Worm (Caenorhabditis elegans) whole organism, L4 larva: ENCODE results near the gene pitr-4.

Source experiments
- D1046.2 ChIP-seq: fragments of 200-800 bp; sonication (Bioruptor generic); IDR thresholded peaks from 2 replicates; pipeline ENCODE4 v1.3.6; 2022; ENCODE audit warnings: missing genetic modification characterization, missing compliant biosample characterization
- F26F4.8 ChIP-seq: fragments of 200-800 bp; sonication (Bioruptor generic); conservative IDR thresholded peaks from 2 replicates; pipeline ENCODE4 v1.3.6; 2022; ENCODE audit warnings: missing genetic modification characterization, missing compliant biosample characterization
- Y5F2A.4 ChIP-seq: fragments of 200-800 bp; sonication (Bioruptor generic); optimal IDR thresholded peaks from 2 replicates; lab custom pipeline; 2018; ENCODE audit warnings: mild to moderate bottlenecking, missing genetic modification characterization, missing compliant biosample characterization
- Y75B8A.6 ChIP-seq: fragments of 200-800 bp; sonication (Bioruptor generic); IDR thresholded peaks from 2 replicates; pipeline ENCODE4 v1.3.6; 2022; ENCODE audit warnings: missing genetic modification reagents, missing genetic modification characterization, missing compliant biosample characterization
- ZK546.5 ChIP-seq, 2 experiments: sonication (generic microtip); optimal IDR thresholded peaks; 2 replicates each; lab custom pipeline; 2017; ENCODE audit warnings: missing biosample characterization in 2 of 2, missing genetic modification characterization in 2 of 2
- ceh-20 ChIP-seq: fragments of 200-800 bp; sonication (Bioruptor generic); IDR thresholded peaks from 2 replicates; pipeline ENCODE4 v1.3.6; 2022; ENCODE audit warnings: missing genetic modification reagents, missing genetic modification characterization, missing compliant biosample characterization
- ceh-44 ChIP-seq: fragments of 200-800 bp; sonication (Bioruptor generic); IDR thresholded peaks from 2 replicates; pipeline ENCODE4 v1.3.6; 2022; ENCODE audit warnings: missing genetic modification reagents, missing genetic modification characterization, missing compliant biosample characterization
- ceh-82 ChIP-seq: sonication (generic microtip); optimal IDR thresholded peaks from 2 replicates; lab custom pipeline; 2017; ENCODE audit warnings: missing biosample characterization, missing genetic modification characterization
- ces-1 ChIP-seq: fragments of 150-350 bp; sonication (generic microtip); optimal IDR thresholded peaks from 4 replicates; lab custom pipeline; 2014; ENCODE audit warnings: missing biosample characterization, missing genetic modification reagents, missing genetic modification characterization
- cey-2 ChIP-seq: sonication (generic microtip); optimal IDR thresholded peaks from 3 replicates; lab custom pipeline; 2017; ENCODE audit warnings: missing genetic modification characterization, mild to moderate bottlenecking, missing compliant biosample characterization, antibody characterized with exemption, borderline replicate concordance; ENCODE audit not compliant: insufficient read depth
- ctbp-1 ChIP-seq: fragments of 200-800 bp; sonication (Bioruptor generic); IDR thresholded peaks from 2 replicates; pipeline ENCODE4 v1.3.6; 2022; ENCODE audit warnings: missing genetic modification reagents, missing genetic modification characterization, missing compliant biosample characterization
- daf-12 ChIP-seq: fragments of 150-350 bp; optimal IDR thresholded peaks from 2 replicates; lab custom pipeline; 2014; ENCODE audit warnings: missing biosample characterization, missing genetic modification reagents, missing genetic modification characterization
- daf-16 ChIP-seq, 3 experiments: sonication (generic microtip); optimal IDR thresholded peaks; 2 replicates each; lab custom pipeline; 2016 to 2017; ENCODE audit warnings: missing genetic modification characterization in 3 of 3, missing genetic modification reagents in 3 of 3, mild to moderate bottlenecking in 2 of 3, missing compliant biosample characterization in 2 of 3, missing biosample characterization in 1 of 3, moderate library complexity in 1 of 3
- daf-19 ChIP-seq: fragments of 200-800 bp; sonication (Bioruptor generic); conservative IDR thresholded peaks from 2 replicates; pipeline ENCODE4 v1.3.6; 2022; ENCODE audit warnings: missing genetic modification characterization, missing compliant biosample characterization
- dmd-6 ChIP-seq: fragments of 200-800 bp; sonication (Bioruptor generic); IDR thresholded peaks from 2 replicates; pipeline ENCODE4 v1.3.6; 2022; ENCODE audit warnings: missing genetic modification reagents, missing genetic modification characterization, missing compliant biosample characterization
- dpl-1 ChIP-seq: fragments of 150-350 bp; optimal IDR thresholded peaks from 2 replicates; lab custom pipeline; 2014; ENCODE audit warnings: missing biosample characterization, missing genetic modification reagents, missing genetic modification characterization
- dve-1 ChIP-seq: sonication (generic microtip); optimal IDR thresholded peaks from 2 replicates; lab custom pipeline; 2017; ENCODE audit warnings: antibody characterized with exemption, mild to moderate bottlenecking, missing genetic modification characterization, missing compliant biosample characterization; ENCODE audit not compliant: insufficient read depth
- egl-27 ChIP-seq: sonication (generic microtip); optimal IDR thresholded peaks from 3 replicates; lab custom pipeline; 2017; ENCODE audit warnings: missing biosample characterization, missing genetic modification reagents, missing genetic modification characterization
- gei-8 ChIP-seq: fragments of 200-800 bp; sonication (Bioruptor generic); optimal IDR thresholded peaks from 2 replicates; lab custom pipeline; 2018; ENCODE audit warnings: mild to moderate bottlenecking, missing genetic modification characterization, missing compliant biosample characterization
- hlh-11 ChIP-seq: fragments of 200-800 bp; sonication (Bioruptor generic); optimal IDR thresholded peaks from 2 replicates; lab custom pipeline; 2018; ENCODE audit warnings: mild to moderate bottlenecking, missing genetic modification characterization, missing compliant biosample characterization
- hlh-30 ChIP-seq: sonication (generic microtip); optimal IDR thresholded peaks from 2 replicates; lab custom pipeline; 2017; ENCODE audit warnings: antibody characterized with exemption, mild to moderate bottlenecking, missing genetic modification characterization, missing compliant biosample characterization; ENCODE audit not compliant: insufficient read depth
- lim-7 ChIP-seq: fragments of 200-800 bp; sonication (Bioruptor generic); IDR thresholded peaks from 2 replicates; pipeline ENCODE4 v1.3.6; 2022; ENCODE audit warnings: missing genetic modification characterization, missing compliant biosample characterization
- lin-1 ChIP-seq: fragments of 200-800 bp; sonication (Bioruptor generic); IDR thresholded peaks from 2 replicates; pipeline ENCODE4 v1.3.6; 2022; ENCODE audit warnings: missing genetic modification reagents, missing genetic modification characterization, missing compliant biosample characterization
- lin-13 ChIP-seq: fragments of 150-350 bp; optimal IDR thresholded peaks from 2 replicates; lab custom pipeline; 2014; ENCODE audit warnings: missing biosample characterization, missing genetic modification reagents, missing genetic modification characterization
- lin-15B ChIP-seq: fragments of 150-350 bp; sonication (generic microtip); optimal IDR thresholded peaks from 3 replicates; lab custom pipeline; 2014; ENCODE audit warnings: missing biosample characterization, missing genetic modification characterization
- lsy-2 ChIP-seq, 2 experiments: fragments of 150-350 bp in 1 of 2; sonication (generic microtip) in 1 of 2; optimal IDR thresholded peaks; 2 replicates each; lab custom pipeline; 2014 to 2017; ENCODE audit warnings: missing biosample characterization in 2 of 2, missing genetic modification characterization in 2 of 2
- madf-5 ChIP-seq, 2 experiments: fragments of 200-800 bp; sonication (Bioruptor generic); IDR thresholded peaks; 2 replicates each; pipeline ENCODE4 v1.3.6; 2022; ENCODE audit warnings: missing compliant biosample characterization in 2 of 2, missing genetic modification characterization in 2 of 2
- mdt-29 ChIP-seq: fragments of 200-800 bp; sonication (Bioruptor generic); IDR thresholded peaks from 2 replicates; pipeline ENCODE4 v1.3.6; 2022; ENCODE audit warnings: missing genetic modification reagents, missing genetic modification characterization, missing compliant biosample characterization
- nhr-111 ChIP-seq: fragments of 200-800 bp; sonication (Bioruptor generic); optimal IDR thresholded peaks from 2 replicates; lab custom pipeline; 2018; ENCODE audit warnings: mild to moderate bottlenecking, missing genetic modification characterization, missing compliant biosample characterization
- nhr-28 ChIP-seq: fragments of 150-350 bp; optimal IDR thresholded peaks from 2 replicates; lab custom pipeline; 2014; ENCODE audit warnings: missing biosample characterization, missing genetic modification characterization
- nhr-76 ChIP-seq: fragments of 150-350 bp; optimal IDR thresholded peaks from 2 replicates; lab custom pipeline; 2014; ENCODE audit warnings: missing biosample characterization, missing genetic modification characterization
- nhr-77 ChIP-seq: fragments of 150-350 bp; optimal IDR thresholded peaks from 2 replicates; lab custom pipeline; 2014; ENCODE audit warnings: missing biosample characterization, missing genetic modification characterization
- pha-4 ChIP-seq, 2 experiments: fragments of 150-350 bp in 1 of 2; fragments of 200-800 bp in 1 of 2; sonication (Bioruptor generic) in 1 of 2; IDR thresholded peaks in 1 of 2; optimal IDR thresholded peaks in 1 of 2; 2 replicates each; pipeline versions ENCODE4 v1.3.6 to Lab custom; 2014 to 2022; ENCODE audit warnings: missing genetic modification characterization in 2 of 2, missing genetic modification reagents in 2 of 2, missing biosample characterization in 1 of 2, missing compliant biosample characterization in 1 of 2
- php-3 ChIP-seq: fragments of 200-800 bp; sonication (Bioruptor generic); IDR thresholded peaks from 2 replicates; pipeline ENCODE4 v1.3.6; 2022; ENCODE audit warnings: missing genetic modification reagents, missing genetic modification characterization, missing compliant biosample characterization
- pqm-1 ChIP-seq: sonication (generic microtip); optimal IDR thresholded peaks from 2 replicates; lab custom pipeline; 2017; ENCODE audit warnings: missing biosample characterization, missing genetic modification characterization
- rbr-2 ChIP-seq: sonication (generic microtip); optimal IDR thresholded peaks from 2 replicates; lab custom pipeline; 2016; ENCODE audit warnings: missing genotype, missing genetic modification characterization, missing compliant biosample characterization
- saeg-2 ChIP-seq: fragments of 200-800 bp; sonication (Bioruptor generic); IDR thresholded peaks from 2 replicates; pipeline ENCODE4 v1.3.6; 2022; ENCODE audit warnings: missing genetic modification reagents, missing genetic modification characterization, missing compliant biosample characterization
- snpc-4 ChIP-seq: fragments of 150-350 bp; optimal IDR thresholded peaks from 2 replicates; lab custom pipeline; 2014; ENCODE audit warnings: missing biosample characterization, missing genetic modification characterization
- spr-3 ChIP-seq: fragments of 200-800 bp; sonication (Bioruptor generic); optimal IDR thresholded peaks from 2 replicates; lab custom pipeline; 2018; ENCODE audit warnings: mild to moderate bottlenecking, missing genetic modification characterization, missing compliant biosample characterization
- tag-97 ChIP-seq: fragments of 200-800 bp; sonication (Bioruptor generic); IDR thresholded peaks from 2 replicates; pipeline ENCODE4 v1.3.6; 2022; ENCODE audit warnings: missing genetic modification characterization, missing compliant biosample characterization
- unc-62 ChIP-seq, 3 experiments: fragments of 150-350 bp in 1 of 3; sonication (generic microtip); optimal IDR thresholded peaks in 2 of 3; peaks in 1 of 3; 1 replicate in 1 of 3; 2 replicates in 2 of 3; lab custom pipeline; 2014 to 2017; ENCODE audit warnings: missing biosample characterization in 3 of 3, missing genetic modification characterization in 3 of 3, missing genetic modification reagents in 3 of 3, missing genotype in 1 of 3
- zag-1 ChIP-seq: fragments of 150-350 bp; optimal IDR thresholded peaks from 2 replicates; lab custom pipeline; 2014; ENCODE audit warnings: missing biosample characterization, missing genetic modification characterization
- zfp-2 ChIP-seq: sonication (generic microtip); optimal IDR thresholded peaks from 2 replicates; lab custom pipeline; 2016; ENCODE audit warnings: mild to moderate bottlenecking, missing genetic modification characterization, missing compliant biosample characterization
- zfp-3 ChIP-seq: fragments of 200-800 bp; sonication (Bioruptor generic); conservative IDR thresholded peaks from 2 replicates; pipeline ENCODE4 v1.3.6; 2022; ENCODE audit warnings: missing genetic modification reagents, missing genetic modification characterization, missing compliant biosample characterization

Gene pitr-4

ce11 chrV:9661514-9661913 lies at the start of gene pitr-4:
Gene pitr-4 (minus strand): TSS chrV:9661614.
- TF ChIP-seq snpc-4 (tag; lab: Kevin White, UChicago) (no peak), nhr-76 (tag; lab: Kevin White, UChicago) (no peak), ceh-82 (tag; lab: Kevin White, UChicago) (no peak), ces-1 (GFP tag; lab: Kevin White, UChicago) (no peak), tag-97 (GFP tag; lab: Robert Waterston, UW) (no peak), gei-8 (GFP tag; lab: Kevin White, UChicago) (no peak), ZK546.5 (tag; optimal IDR thresholded peaks at IDR 0.05; lab: Kevin White, UChicago) (no peak), spr-3 (GFP tag; lab: Kevin White, UChicago) (no peak), madf-5 (GFP tag; IDR thresholded peaks at IDR 0.05; lab: Robert Waterston, UW) (no peak), php-3 (no peak), unc-62 (GFP tag; optimal IDR thresholded peaks at IDR 0.05 in 1 of 2; lab: Kevin White, UChicago) (no peak), unc-62 (tag; optimal IDR thresholded peaks at IDR 0.05; lab: Kevin White, UChicago) (no peak), Y75B8A.6 (GFP tag; lab: Robert Waterston, UW) (no peak), hlh-11 (tag; lab: Kevin White, UChicago) (no peak), lin-13 (no peak), Y5F2A.4 (no peak), rbr-2 (tag; lab: Kevin White, UChicago) (no peak)
- TF ChIP-seq, all 104 proteins: peak for 0

ce11 chrV:9711174-9711573 lies 49.8 kb upstream of the pitr-4 start:
- peak; percentile 42; the same call in 1 of the 2 replicates for TF ChIP-seq dmd-6 (GFP tag; lab: Robert Waterston, UW)
- peak; percentile 78 for TF ChIP-seq pqm-1 (tag; lab: Kevin White, UChicago)
- peak; percentile 26 for TF ChIP-seq hlh-11 (tag; lab: Kevin White, UChicago)
- TF ChIP-seq nhr-28: peak; percentile 54
- TF ChIP-seq nhr-111 (GFP tag; lab: Kevin White, UChicago): no peak
- peak; percentile 58 for TF ChIP-seq hlh-30
- no peak for TF ChIP-seq daf-16 (GFP tag; optimal IDR thresholded peaks at IDR 0.05; lab: Kevin White, UChicago)
- TF ChIP-seq daf-16 (tag; optimal IDR thresholded peaks at IDR 0.05; lab: Kevin White, UChicago): peak; percentile 36
- TF ChIP-seq dve-1 (tag; lab: Kevin White, UChicago): peak; percentile 51
- TF ChIP-seq ctbp-1 (GFP tag; lab: Robert Waterston, UW): no peak

ce11 chrV:9709747-9710146 lies 48.3 kb upstream of the pitr-4 start, which contains the start of gene tag-120:
Gene tag-120 (minus strand): TSS chrV:9709814.
- TF ChIP-seq nhr-28 (peak; percentile 29), daf-19 (no peak), hlh-11 (tag; lab: Kevin White, UChicago) (peak; percentile 1), nhr-77 (tag; lab: Kevin White, UChicago) (peak; percentile 40), zag-1 (tag; lab: Kevin White, UChicago) (no peak), pqm-1 (tag; lab: Kevin White, UChicago) (peak; percentile 51), pha-4 (GFP tag; IDR thresholded peaks at IDR 0.05; lab: Robert Waterston, UW) (no peak), pha-4 (tag; optimal IDR thresholded peaks at IDR 0.05; lab: Kevin White, UChicago) (no peak), gei-8 (GFP tag; lab: Kevin White, UChicago) (no peak), cey-2 (no peak), F26F4.8 (GFP tag; lab: Robert Waterston, UW) (no peak), dmd-6 (GFP tag; lab: Robert Waterston, UW) (peak; percentile 40; the same call in 1 of the 2 replicates), zfp-3 (GFP tag; lab: Robert Waterston, UW) (no peak), lsy-2 (tag; optimal IDR thresholded peaks at IDR 0.05; lab: Kevin White, UChicago) (no peak), ceh-44 (no peak), Y75B8A.6 (GFP tag; lab: Robert Waterston, UW) (no peak), daf-12 (tag; lab: Kevin White, UChicago) (no peak), unc-62 (GFP tag; optimal IDR thresholded peaks at IDR 0.05 in 1 of 2; lab: Kevin White, UChicago) (no peak), unc-62 (tag; optimal IDR thresholded peaks at IDR 0.05; lab: Kevin White, UChicago) (no peak), snpc-4 (tag; lab: Kevin White, UChicago) (no peak), lim-7 (GFP tag; lab: Robert Waterston, UW) (no peak), dve-1 (tag; lab: Kevin White, UChicago) (peak; percentile 18), ceh-20 (no peak), rbr-2 (tag; lab: Kevin White, UChicago) (no peak), mdt-29 (GFP tag; lab: Robert Waterston, UW) (no peak), saeg-2 (no peak), lin-15B (tag; lab: Kevin White, UChicago) (no peak), spr-3 (GFP tag; lab: Kevin White, UChicago) (no peak), egl-27 (tag; lab: Kevin White, UChicago) (no peak), zfp-2 (tag; lab: Kevin White, UChicago) (no peak), lin-1 (GFP tag; lab: Robert Waterston, UW) (no peak), D1046.2 (GFP tag; lab: Robert Waterston, UW) (no peak), ceh-82 (tag; lab: Kevin White, UChicago) (no peak), dpl-1 (GFP tag; lab: Kevin White, UChicago) (no peak)
